Worm (Caenorhabditis elegans) whole organism, L2 larva: Measurements from ENCODE around the gene T25E4.2.
A peak's percentile ranks its signal among the peaks of the same experiment; 100 is the strongest.

Source experiments
- R02D3.7 ChIP-seq: fragments of 150-350 bp; optimal IDR thresholded peaks from 2 replicates; lab custom pipeline; 2014; ENCODE audit warnings: missing biosample characterization, missing genetic modification characterization
- ama-1 ChIP-seq: fragments of 150-350 bp; optimal IDR thresholded peaks from 2 replicates; lab custom pipeline; 2018; ENCODE audit warnings: inconsistent platforms
- ceh-16 ChIP-seq: fragments of 150-350 bp; optimal IDR thresholded peaks from 2 replicates; lab custom pipeline; 2014; ENCODE audit warnings: missing biosample characterization, missing genetic modification characterization
- fos-1 ChIP-seq: fragments of 150-350 bp; optimal IDR thresholded peaks from 2 replicates; lab custom pipeline; 2014; ENCODE audit warnings: missing biosample characterization, missing genetic modification characterization
- mdl-1 ChIP-seq, 2 experiments: fragments of 150-350 bp in 1 of 2; sonication (generic microtip) in 1 of 2; optimal IDR thresholded peaks; 2 replicates each; lab custom pipeline; 2017; ENCODE audit warnings: missing biosample characterization in 2 of 2, missing genetic modification characterization in 2 of 2
- sem-4 ChIP-seq: fragments of 150-350 bp; optimal IDR thresholded peaks from 2 replicates; lab custom pipeline; 2014; ENCODE audit warnings: missing biosample characterization, missing genetic modification reagents, missing genetic modification characterization
- skn-1 ChIP-seq: sonication (generic microtip); optimal IDR thresholded peaks from 2 replicates; lab custom pipeline; 2017; ENCODE audit warnings: missing biosample characterization, missing genetic modification characterization
- unc-55 ChIP-seq: fragments of 150-350 bp; sonication (generic microtip); optimal IDR thresholded peaks from 3 replicates; lab custom pipeline; 2014; ENCODE audit warnings: missing biosample characterization, missing genetic modification reagents, missing genetic modification characterization
- ztf-4 ChIP-seq: fragments of 150-350 bp; optimal IDR thresholded peaks from 2 replicates; lab custom pipeline; 2014; ENCODE audit warnings: missing biosample characterization, missing genetic modification characterization

DNA sequence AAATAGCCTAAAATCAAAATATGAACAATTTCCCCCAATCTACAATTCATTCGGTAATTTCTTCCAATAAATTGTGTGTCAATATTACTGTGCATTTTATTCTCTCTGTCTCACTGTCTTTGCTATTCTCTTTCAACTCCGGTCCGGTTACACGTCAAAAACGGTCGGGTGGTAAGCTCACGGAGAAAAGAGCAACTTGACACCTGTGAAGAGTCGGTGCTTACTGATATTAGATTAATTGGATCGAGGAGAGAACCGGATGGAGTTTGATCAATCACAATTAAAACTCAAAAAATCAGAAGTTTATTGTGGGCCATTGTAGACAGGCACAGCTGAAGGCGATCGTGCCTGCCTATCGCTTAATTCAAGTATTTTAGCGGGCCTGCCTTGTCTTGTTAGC is 7.3 kb downstream of the T25E4.2 start:
- TF ChIP-seq ama-1, result peak; percentile 6
- TF ChIP-seq skn-1 (tag; lab: Kevin White, UChicago), result no peak
- TF ChIP-seq unc-55 (GFP tag; lab: Kevin White, UChicago), result no peak
- no peak for TF ChIP-seq ceh-16
- TF ChIP-seq ztf-4 (tag; lab: Kevin White, UChicago), result no peak
- TF ChIP-seq R02D3.7 (tag; lab: Kevin White, UChicago), result no peak
- no peak for TF ChIP-seq sem-4 (tag; lab: Kevin White, UChicago)
- TF ChIP-seq fos-1, result no peak
- TF ChIP-seq mdl-1 (tag; optimal IDR thresholded peaks at IDR 0.05; lab: Kevin White, UChicago), result no peak
